Fruit fly (Drosophila melanogaster) ovary, adult (tissue): ENCODE data around the gene Toll-4.

Experiments used
- CG17801 ChIP-seq: fragments of 200-800 bp; optimal IDR thresholded peaks from 2 replicates; lab custom pipeline; 2019; ENCODE audit warnings: missing biosample characterization, mild to moderate bottlenecking, missing genetic modification characterization, moderate library complexity; ENCODE audit not compliant: partially characterized antibody

Gene Toll-4

DNA sequence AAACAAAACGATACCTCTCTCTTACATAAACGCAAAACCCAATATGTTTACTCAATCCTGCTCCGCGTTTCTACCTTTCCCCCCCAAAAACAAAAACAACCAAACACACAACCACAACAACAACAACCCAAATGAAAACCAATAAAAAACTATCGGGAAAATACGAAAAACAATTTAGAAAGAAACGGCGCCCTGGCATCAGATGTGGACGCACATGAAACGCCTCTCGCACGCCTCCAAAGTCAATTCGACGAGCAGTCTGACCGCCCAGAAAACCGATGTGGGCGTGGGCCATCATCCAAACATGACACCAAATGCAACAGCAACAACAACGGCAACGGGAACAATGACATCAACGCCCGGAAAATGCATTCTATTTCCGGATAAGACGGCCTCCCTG is 51.0 kb downstream of the Toll-4 start:
- no peak for TF ChIP-seq CG17801

DNA sequence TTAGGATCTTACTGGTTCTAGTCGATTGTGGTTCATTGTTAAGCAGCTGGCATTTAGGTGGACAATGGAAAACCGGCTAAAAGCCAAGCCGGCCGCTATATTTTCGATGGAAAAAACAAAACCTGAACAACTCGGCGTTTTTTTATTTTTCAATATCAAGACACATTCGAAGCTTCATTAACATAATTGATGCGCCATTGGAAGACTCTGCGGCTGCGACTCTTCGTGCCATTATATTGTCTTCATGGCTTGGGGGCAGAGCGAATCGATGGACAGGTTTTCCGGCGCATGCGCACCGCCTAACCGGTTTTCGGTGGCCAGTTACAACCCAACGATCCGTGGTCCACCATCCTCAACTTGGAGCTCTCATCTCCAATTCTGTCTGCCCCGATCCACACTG is 52.8 kb downstream of the Toll-4 start:
- TF ChIP-seq CG17801 = no peak
